Worm (Caenorhabditis elegans) whole organism, L2 larva: Measurements from ENCODE around the gene Y73B6BL.47.

ENCODE experiments used
- C34F6.9 ChIP-seq: fragments of 150-350 bp; optimal IDR thresholded peaks from 2 replicates; lab custom pipeline; 2014; ENCODE audit warnings: missing biosample characterization, missing genetic modification characterization
- F13H6.1 ChIP-seq: sonication (generic microtip); optimal IDR thresholded peaks from 2 replicates; lab custom pipeline; 2016; ENCODE audit warnings: missing genetic modification characterization, missing compliant biosample characterization
- R02D3.7 ChIP-seq: fragments of 150-350 bp; optimal IDR thresholded peaks from 2 replicates; lab custom pipeline; 2014; ENCODE audit warnings: missing biosample characterization, missing genetic modification characterization
- Y55F3AM.14 ChIP-seq: fragments of 200-800 bp; sonication (Bioruptor generic); optimal IDR thresholded peaks from 2 replicates; lab custom pipeline; 2018; ENCODE audit warnings: mild to moderate bottlenecking, missing genetic modification characterization, missing compliant biosample characterization
- ZK546.5 ChIP-seq: sonication (generic microtip); optimal IDR thresholded peaks from 2 replicates; lab custom pipeline; 2017; ENCODE audit warnings: missing biosample characterization, missing genetic modification characterization
- alr-1 ChIP-seq: fragments of 150-350 bp; optimal IDR thresholded peaks from 2 replicates; lab custom pipeline; 2014; ENCODE audit warnings: missing biosample characterization, missing genetic modification characterization
- aly-2 ChIP-seq: fragments of 150-350 bp; optimal IDR thresholded peaks from 2 replicates; lab custom pipeline; 2014; ENCODE audit warnings: missing biosample characterization, missing genetic modification characterization
- ama-1 ChIP-seq: fragments of 150-350 bp; optimal IDR thresholded peaks from 2 replicates; lab custom pipeline; 2018; ENCODE audit warnings: inconsistent platforms
- blmp-1 ChIP-seq: sonication (generic microtip); optimal IDR thresholded peaks from 2 replicates; lab custom pipeline; 2017; ENCODE audit warnings: missing genetic modification characterization, mild to moderate bottlenecking, missing compliant biosample characterization, antibody characterized with exemption, moderate library complexity; ENCODE audit not compliant: insufficient read depth
- ceh-16 ChIP-seq: fragments of 150-350 bp; optimal IDR thresholded peaks from 2 replicates; lab custom pipeline; 2014; ENCODE audit warnings: missing biosample characterization, missing genetic modification characterization
- ceh-82 ChIP-seq: fragments of 150-350 bp; optimal IDR thresholded peaks from 2 replicates; lab custom pipeline; 2014; ENCODE audit warnings: missing biosample characterization, missing genetic modification characterization
- crh-2 ChIP-seq: sonication (generic microtip); optimal IDR thresholded peaks from 2 replicates; lab custom pipeline; 2017; ENCODE audit warnings: missing biosample characterization, missing genetic modification characterization
- dmd-4 ChIP-seq: sonication (generic microtip); optimal IDR thresholded peaks from 2 replicates; lab custom pipeline; 2017; ENCODE audit warnings: missing biosample characterization, missing genetic modification characterization
- egl-27 ChIP-seq: sonication (generic microtip); optimal IDR thresholded peaks from 3 replicates; lab custom pipeline; 2017; ENCODE audit warnings: missing biosample characterization, missing genetic modification reagents, missing genetic modification characterization
- elt-1 ChIP-seq: fragments of 150-350 bp; optimal IDR thresholded peaks from 2 replicates; lab custom pipeline; 2014; ENCODE audit warnings: missing biosample characterization, missing genetic modification characterization
- elt-3 ChIP-seq: sonication (generic microtip); optimal IDR thresholded peaks from 2 replicates; lab custom pipeline; 2017; ENCODE audit warnings: missing biosample characterization, missing genetic modification characterization
- fos-1 ChIP-seq: fragments of 150-350 bp; optimal IDR thresholded peaks from 2 replicates; lab custom pipeline; 2014; ENCODE audit warnings: missing biosample characterization, missing genetic modification characterization
- gmeb-1 ChIP-seq: fragments of 150-350 bp; optimal IDR thresholded peaks from 2 replicates; lab custom pipeline; 2014; ENCODE audit warnings: missing biosample characterization, missing genetic modification characterization
- lin-11 ChIP-seq: fragments of 150-350 bp; sonication (generic microtip); optimal IDR thresholded peaks from 2 replicates; lab custom pipeline; 2014; ENCODE audit warnings: missing biosample characterization, missing genetic modification characterization, inconsistent platforms, mixed read lengths
- lin-13 ChIP-seq: fragments of 150-350 bp; optimal IDR thresholded peaks from 2 replicates; lab custom pipeline; 2014; ENCODE audit warnings: missing biosample characterization, missing genetic modification reagents, missing genetic modification characterization
- lin-39 ChIP-seq: fragments of 150-350 bp; optimal IDR thresholded peaks from 2 replicates; lab custom pipeline; 2014; ENCODE audit warnings: missing biosample characterization, missing genetic modification reagents, missing genetic modification characterization
- lsy-2 ChIP-seq, 2 experiments: fragments of 150-350 bp in 1 of 2; sonication (generic microtip) in 1 of 2; optimal IDR thresholded peaks; 2 replicates each; lab custom pipeline; 2014 to 2017; ENCODE audit warnings: missing biosample characterization in 2 of 2, missing genetic modification characterization in 2 of 2
- mab-5 ChIP-seq: fragments of 150-350 bp; optimal IDR thresholded peaks from 2 replicates; lab custom pipeline; 2014; ENCODE audit warnings: missing biosample characterization, missing genetic modification characterization
- mbf-1 ChIP-seq: sonication (generic microtip); optimal IDR thresholded peaks from 2 replicates; lab custom pipeline; 2017; ENCODE audit warnings: missing biosample characterization, missing genetic modification characterization
- mdl-1 ChIP-seq, 2 experiments: fragments of 150-350 bp in 1 of 2; sonication (generic microtip) in 1 of 2; optimal IDR thresholded peaks; 2 replicates each; lab custom pipeline; 2017; ENCODE audit warnings: missing biosample characterization in 2 of 2, missing genetic modification characterization in 2 of 2
- nhr-10 ChIP-seq: sonication (generic microtip); optimal IDR thresholded peaks from 2 replicates; lab custom pipeline; 2017; ENCODE audit warnings: missing biosample characterization, missing genetic modification characterization
- nhr-11 ChIP-seq: fragments of 150-350 bp; optimal IDR thresholded peaks from 2 replicates; lab custom pipeline; 2014; ENCODE audit warnings: missing biosample characterization, missing genetic modification characterization
- nhr-12 ChIP-seq: fragments of 150-350 bp; optimal IDR thresholded peaks from 2 replicates; lab custom pipeline; 2014; ENCODE audit warnings: missing biosample characterization, missing genetic modification characterization
- nhr-129 ChIP-seq: fragments of 150-350 bp; optimal IDR thresholded peaks from 2 replicates; lab custom pipeline; 2014; ENCODE audit warnings: missing biosample characterization, missing genetic modification characterization
- nhr-21 ChIP-seq: fragments of 150-350 bp; optimal IDR thresholded peaks from 2 replicates; lab custom pipeline; 2014; ENCODE audit warnings: missing biosample characterization, missing genetic modification characterization
- nhr-23 ChIP-seq: fragments of 150-350 bp; optimal IDR thresholded peaks from 2 replicates; lab custom pipeline; 2014; ENCODE audit warnings: missing biosample characterization, missing genetic modification reagents, missing genetic modification characterization
- nhr-237 ChIP-seq: fragments of 150-350 bp; optimal IDR thresholded peaks from 2 replicates; lab custom pipeline; 2014; ENCODE audit warnings: missing biosample characterization, missing genetic modification characterization
- nhr-25 ChIP-seq: fragments of 150-350 bp; sonication (generic microtip); optimal IDR thresholded peaks from 3 replicates; lab custom pipeline; 2014; ENCODE audit warnings: missing biosample characterization, missing genetic modification characterization
- nhr-6 ChIP-seq: fragments of 150-350 bp; optimal IDR thresholded peaks from 2 replicates; lab custom pipeline; 2014; ENCODE audit warnings: missing biosample characterization, missing genetic modification characterization
- nhr-77 ChIP-seq: fragments of 150-350 bp; optimal IDR thresholded peaks from 2 replicates; lab custom pipeline; 2014; ENCODE audit warnings: missing biosample characterization, missing genetic modification characterization
- peb-1 ChIP-seq: fragments of 150-350 bp; optimal IDR thresholded peaks from 2 replicates; lab custom pipeline; 2014; ENCODE audit warnings: missing biosample characterization, missing genetic modification characterization
- sem-4 ChIP-seq: fragments of 150-350 bp; optimal IDR thresholded peaks from 2 replicates; lab custom pipeline; 2014; ENCODE audit warnings: missing biosample characterization, missing genetic modification reagents, missing genetic modification characterization
- skn-1 ChIP-seq: sonication (generic microtip); optimal IDR thresholded peaks from 2 replicates; lab custom pipeline; 2017; ENCODE audit warnings: missing biosample characterization, missing genetic modification characterization
- sma-3 ChIP-seq: sonication (generic microtip); optimal IDR thresholded peaks from 2 replicates; lab custom pipeline; 2016; ENCODE audit warnings: missing genetic modification reagents, missing genetic modification characterization, missing compliant biosample characterization
- sma-9 ChIP-seq, 2 experiments: fragments of 150-350 bp in 1 of 2; sonication (generic microtip) in 1 of 2; optimal IDR thresholded peaks; 2 replicates each; lab custom pipeline; 2014 to 2016; ENCODE audit warnings: missing genetic modification characterization in 2 of 2, mild to moderate bottlenecking in 1 of 2, missing biosample characterization in 1 of 2, missing compliant biosample characterization in 1 of 2, missing genetic modification reagents in 1 of 2, moderate library complexity in 1 of 2
- snpc-4 ChIP-seq: fragments of 150-350 bp; optimal IDR thresholded peaks from 2 replicates; lab custom pipeline; 2014; ENCODE audit warnings: missing biosample characterization, missing genetic modification characterization
- unc-39 ChIP-seq: fragments of 150-350 bp; optimal IDR thresholded peaks from 2 replicates; lab custom pipeline; 2014; ENCODE audit warnings: missing biosample characterization, missing genetic modification characterization
- unc-55 ChIP-seq: fragments of 150-350 bp; sonication (generic microtip); optimal IDR thresholded peaks from 3 replicates; lab custom pipeline; 2014; ENCODE audit warnings: missing biosample characterization, missing genetic modification reagents, missing genetic modification characterization
- unc-62 ChIP-seq: fragments of 150-350 bp; optimal IDR thresholded peaks from 2 replicates; lab custom pipeline; 2014; ENCODE audit warnings: missing biosample characterization, missing genetic modification reagents, missing genetic modification characterization
- zag-1 ChIP-seq: fragments of 150-350 bp; optimal IDR thresholded peaks from 2 replicates; lab custom pipeline; 2014; ENCODE audit warnings: missing biosample characterization, missing genetic modification characterization
- ztf-1 ChIP-seq: fragments of 200-800 bp; sonication (Bioruptor generic); conservative IDR thresholded peaks from 2 replicates; pipeline ENCODE4 v1.3.6; 2022; ENCODE audit warnings: missing genetic modification characterization, missing compliant biosample characterization
- ztf-11 ChIP-seq: sonication (generic microtip); optimal IDR thresholded peaks from 2 replicates; lab custom pipeline; 2017; ENCODE audit warnings: missing biosample characterization, missing genetic modification characterization
- ztf-4 ChIP-seq: fragments of 150-350 bp; optimal IDR thresholded peaks from 2 replicates; lab custom pipeline; 2014; ENCODE audit warnings: missing biosample characterization, missing genetic modification characterization

The Y73B6BL.47 gene

ce11 chrIV:6333915-6334314, 27.9 kb upstream of the Y73B6BL.47 start, which contains the start of gene blos-2:
Gene blos-2 (plus strand): TSS chrIV:6334215.
- TF ChIP-seq unc-62 (GFP tag; lab: Kevin White, UChicago) = no peak
- no peak for TF ChIP-seq fos-1 (tag; lab: Kevin White, UChicago)
- TF ChIP-seq lin-11 (tag; lab: Kevin White, UChicago) = no peak
- TF ChIP-seq ama-1 (lab: Kevin White, UChicago) = no peak
- TF ChIP-seq skn-1 (tag; lab: Kevin White, UChicago) = no peak
- no peak for TF ChIP-seq dmd-4 (tag; lab: Kevin White, UChicago)

ce11 chrIV:6335908-6336307, 25.9 kb upstream of the Y73B6BL.47 start, which contains the start of gene mif-4:
Gene mif-4 (minus strand): TSS chrIV:6335994.
- TF ChIP-seq Y55F3AM.14 (GFP tag; lab: Kevin White, UChicago) = no peak
- TF ChIP-seq crh-2 (tag; lab: Kevin White, UChicago) = no peak
- TF ChIP-seq nhr-129 = peak; percentile 9
- peak; percentile 9 for TF ChIP-seq sma-9 (GFP tag; optimal IDR thresholded peaks at IDR 0.05; lab: Kevin White, UChicago)
- no peak for TF ChIP-seq sma-9 (tag; optimal IDR thresholded peaks at IDR 0.05; lab: Kevin White, UChicago)
- TF ChIP-seq nhr-6 = no peak
- TF ChIP-seq ztf-1 (GFP tag; lab: Robert Waterston, UW) = no peak
- no peak for TF ChIP-seq nhr-10 (tag; lab: Kevin White, UChicago)
- TF ChIP-seq F13H6.1 = no peak
- TF ChIP-seq ztf-11 (tag; lab: Kevin White, UChicago) = no peak

DNA sequence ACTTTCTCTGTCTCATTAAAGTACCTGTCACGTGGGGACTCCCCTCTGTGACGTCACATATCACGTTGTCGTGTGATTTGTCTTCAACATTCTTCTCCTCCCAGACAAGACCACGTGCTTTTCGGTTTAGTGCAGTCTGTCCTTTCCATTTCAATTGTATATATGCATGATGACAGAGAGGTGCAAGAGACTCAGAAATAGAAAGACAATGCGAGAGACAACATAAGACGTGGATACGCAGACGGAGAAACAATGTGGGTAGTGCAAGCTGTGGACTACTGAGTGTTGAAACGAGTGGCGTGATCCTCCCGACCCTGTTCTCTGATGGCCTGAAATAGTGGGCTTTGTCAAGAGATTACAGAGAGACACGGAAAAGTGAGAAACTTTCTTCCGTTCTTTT, 25.0 kb upstream of the Y73B6BL.47 start:
- TF ChIP-seq C34F6.9 (peak; percentile 99), lin-39 (no peak), nhr-12 (no peak), nhr-25 (tag; lab: Kevin White, UChicago) (peak; percentile 99), zag-1 (tag; lab: Kevin White, UChicago) (peak; percentile 41), nhr-10 (tag; lab: Kevin White, UChicago) (peak; percentile 74), nhr-129 (peak; percentile 98), sma-9 (GFP tag; optimal IDR thresholded peaks at IDR 0.05; lab: Kevin White, UChicago) (peak; percentile 100), sma-9 (tag; optimal IDR thresholded peaks at IDR 0.05; lab: Kevin White, UChicago) (peak; percentile 79), lsy-2 (tag; optimal IDR thresholded peaks at IDR 0.05; lab: Kevin White, UChicago) (peak; percentile 64 to 95), elt-3 (no peak), nhr-237 (tag; lab: Kevin White, UChicago) (no peak), ztf-1 (GFP tag; lab: Robert Waterston, UW) (no peak), mab-5 (tag; lab: Kevin White, UChicago) (peak; percentile 81), peb-1 (tag; lab: Kevin White, UChicago) (no peak), nhr-21 (peak; percentile 98), ZK546.5 (tag; lab: Kevin White, UChicago) (peak; percentile 22), ztf-4 (tag; lab: Kevin White, UChicago) (peak; percentile 96), ceh-82 (tag; lab: Kevin White, UChicago) (peak; percentile 45), unc-39 (tag; lab: Kevin White, UChicago) (no peak), crh-2 (tag; lab: Kevin White, UChicago) (peak; percentile 96), egl-27 (tag; lab: Kevin White, UChicago) (peak; percentile 87), nhr-6 (peak; percentile 95), ama-1 (lab: Kevin White, UChicago) (peak; percentile 23), Y55F3AM.14 (GFP tag; lab: Kevin White, UChicago) (peak; percentile 91), unc-62 (GFP tag; lab: Kevin White, UChicago) (peak; percentile 88), sma-3 (peak; percentile 97), blmp-1 (tag; lab: Kevin White, UChicago) (peak; percentile 98), dmd-4 (tag; lab: Kevin White, UChicago) (no peak), F13H6.1 (peak; percentile 97), mdl-1 (tag; optimal IDR thresholded peaks at IDR 0.05; lab: Kevin White, UChicago) (peak; percentile 98 to 99), aly-2 (tag; lab: Kevin White, UChicago) (no peak), gmeb-1 (tag; lab: Kevin White, UChicago) (peak; percentile 89), nhr-77 (tag; lab: Kevin White, UChicago) (no peak), alr-1 (tag; lab: Kevin White, UChicago) (no peak), unc-55 (GFP tag; lab: Kevin White, UChicago) (peak; percentile 80), nhr-23 (tag; lab: Kevin White, UChicago) (no peak), lin-13 (peak; percentile 70), R02D3.7 (tag; lab: Kevin White, UChicago) (peak; percentile 27), snpc-4 (peak; percentile 57), elt-1 (tag; lab: Kevin White, UChicago) (peak; percentile 28), skn-1 (tag; lab: Kevin White, UChicago) (peak; percentile 53), mbf-1 (tag; lab: Kevin White, UChicago) (no peak), sem-4 (tag; lab: Kevin White, UChicago) (peak; percentile 98), nhr-11 (tag; lab: Kevin White, UChicago) (no peak), fos-1 (tag; lab: Kevin White, UChicago) (peak; percentile 87), ceh-16 (tag; lab: Kevin White, UChicago) (peak; percentile 77), ztf-11 (tag; lab: Kevin White, UChicago) (no peak)
